Worm (Caenorhabditis elegans): ENCODE measurements around the gene swsn-4.

The swsn-4 gene

DNA sequence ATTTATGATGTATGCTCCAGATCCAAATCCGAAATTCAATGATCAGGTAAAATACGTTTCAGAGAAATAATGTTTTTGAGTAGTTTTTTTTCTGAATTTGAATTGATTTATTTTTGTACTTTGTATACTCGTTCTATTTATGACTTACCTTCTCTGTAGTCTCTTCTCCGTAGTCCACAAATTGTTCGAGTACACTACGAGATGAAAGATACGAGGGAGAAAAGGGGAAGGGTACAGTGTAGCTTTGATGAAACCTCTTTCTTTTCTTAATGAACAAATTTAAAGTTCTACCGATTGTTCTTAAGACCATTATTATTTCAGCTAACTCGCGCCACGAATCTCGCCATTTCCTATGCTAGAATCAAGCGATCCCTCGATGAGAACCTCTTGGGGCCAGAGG is 54.3 kb downstream of the swsn-4 start:
- TF ChIP-seq cebp-1 (GFP tag; IDR thresholded peaks at IDR 0.05) (no peak), cebp-1 (tag; optimal IDR thresholded peaks at IDR 0.05) (no peak), rec-8 (tag; optimal IDR thresholded peaks at IDR 0.05) (no peak), zfh-2 (GFP tag; conservative IDR thresholded peaks at IDR 0.05) (no peak), ZK185.1 (tag; optimal IDR thresholded peaks at IDR 0.05; ENCODE audit: poor library complexity, severe bottlenecking) (no peak), ekl-4 (GFP tag; IDR thresholded peaks at IDR 0.05) (no peak), ceh-40 (GFP tag; IDR thresholded peaks at IDR 0.05) (no peak), F57A8.1 (GFP tag; optimal IDR thresholded peaks at IDR 0.05) (no peak), F52B5.7 (tag; optimal IDR thresholded peaks at IDR 0.05) (no peak), nhr-120 (GFP tag; IDR thresholded peaks at IDR 0.05) (no peak), him-1 (tag; optimal IDR thresholded peaks at IDR 0.05) (no peak), C06A6.2 (GFP tag; conservative IDR thresholded peaks at IDR 0.05) (no peak), unc-62 (GFP tag; optimal IDR thresholded peaks at IDR 0.05) (no peak)
